Fruit fly (Drosophila melanogaster) whole organism, prepupa: ENCODE results near the gene CG4465.

Experiments
- CG10669 ChIP-seq: fragments of 200-800 bp; sonication (Bioruptor generic); optimal IDR thresholded peaks from 3 replicates; lab custom pipeline; 2018; ENCODE audit warnings: missing biosample characterization, mild to moderate bottlenecking, missing genetic modification characterization, moderate library complexity
- Hr4 ChIP-seq: fragments of 200-800 bp; sonication (Bioruptor generic); optimal IDR thresholded peaks from 3 replicates; lab custom pipeline; 2016; ENCODE audit warnings: missing biosample characterization, missing genetic modification characterization
- Lpt ChIP-seq: fragments of 200-800 bp; sonication (Bioruptor generic); optimal IDR thresholded peaks from 3 replicates; lab custom pipeline; 2016; ENCODE audit warnings: missing biosample characterization, missing genetic modification characterization
- OdsH ChIP-seq: fragments of 200-800 bp; sonication (Bioruptor generic); optimal IDR thresholded peaks from 3 replicates; lab custom pipeline; 2016; ENCODE audit warnings: missing biosample characterization, missing genetic modification characterization
- esn ChIP-seq: fragments of 200-800 bp; sonication (Bioruptor generic); optimal IDR thresholded peaks from 2 replicates; lab custom pipeline; 2016; ENCODE audit warnings: missing biosample characterization, mild to moderate bottlenecking, missing genetic modification characterization, moderate library complexity
- ss ChIP-seq, 2 experiments: fragments of 200-800 bp; sonication (Bioruptor generic); optimal IDR thresholded peaks; 2 replicates in 1 of 2; 3 replicates in 1 of 2; lab custom pipeline; 2017 to 2018; ENCODE audit warnings: mild to moderate bottlenecking in 2 of 2, missing biosample characterization in 2 of 2, missing genetic modification characterization in 2 of 2, moderate library complexity in 1 of 2

dm6 chr3R:19902926-19903739, 14.5 kb downstream of the CG4465 start, which contains the start of gene ClpX:
- TF ChIP-seq ss (GFP tag; optimal IDR thresholded peaks at IDR 0.05; lab: Kevin White, UChicago) (no peak), CG10669 (GFP tag; lab: Kevin White, UChicago) (no peak), Hr4 (GFP tag; lab: Kevin White, UChicago) (no peak), esn (GFP tag; lab: Kevin White, UChicago) (peak; percentile 0), OdsH (GFP tag; lab: Kevin White, UChicago) (no peak), Lpt (GFP tag; lab: Kevin White, UChicago) (no peak)
